Fruit fly (Drosophila melanogaster): ENCODE results near the gene CG15293.

The CG15293 gene

DNA sequence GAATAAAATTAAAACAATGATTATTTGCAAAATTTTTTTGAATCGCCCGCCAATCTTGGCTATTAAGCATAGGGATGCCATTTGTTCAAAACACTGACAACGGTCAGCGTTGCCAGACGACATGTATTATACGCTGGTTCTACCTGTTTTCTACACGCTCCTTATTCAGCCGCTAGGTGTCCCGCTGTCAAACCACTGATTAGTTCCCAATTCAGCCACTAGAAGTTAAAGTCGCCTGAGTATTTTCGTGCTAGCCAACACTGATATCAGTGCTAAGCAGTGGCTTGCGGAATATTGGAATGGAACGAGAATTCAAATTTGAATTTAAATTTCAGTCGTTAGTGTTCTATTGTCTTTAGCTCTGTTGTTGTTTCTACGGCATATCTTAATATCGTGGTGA lies 14.6 kb downstream of the CG15293 start (continued):
- TF ChIP-seq bcd (GFP tag; optimal IDR thresholded peaks at IDR 0.05) = no peak

DNA sequence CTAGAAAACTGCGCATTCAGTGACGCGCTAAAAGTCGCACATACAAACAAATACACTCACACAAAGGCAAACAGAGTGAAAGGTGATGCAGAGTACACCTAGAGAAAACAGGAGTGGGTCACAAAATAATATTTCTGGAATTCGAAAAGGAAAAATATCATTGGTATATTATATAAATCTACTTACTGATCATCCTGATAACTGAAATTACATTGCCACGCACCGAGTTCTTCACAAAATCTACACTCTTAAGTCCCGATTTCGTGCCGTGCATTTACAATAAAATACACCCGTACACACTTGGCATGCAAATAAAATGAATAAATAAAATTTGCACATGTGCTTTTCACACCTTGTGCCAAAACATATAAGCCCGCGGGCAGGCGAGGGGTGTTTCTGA lies 39.1 kb downstream of the CG15293 start:
- no peak for TF ChIP-seq CG4282 (GFP tag; optimal IDR thresholded peaks at IDR 0.05)
- TF ChIP-seq pros (GFP tag; optimal IDR thresholded peaks at IDR 0.05) = no peak
- TF ChIP-seq YL-1 (GFP tag; optimal IDR thresholded peaks at IDR 0.05) = no peak
- TF ChIP-seq tna (GFP tag; IDR thresholded peaks at IDR 0.05; ENCODE audit: partially characterized antibody) = no peak
- no peak for TF ChIP-seq dm (GFP tag; optimal IDR thresholded peaks at IDR 0.05)
- TF ChIP-seq Drgx (GFP tag; IDR thresholded peaks at IDR 0.05) = peak; percentile 52
- no peak for TF ChIP-seq CG1647 (GFP tag; optimal IDR thresholded peaks at IDR 0.05)
- TF ChIP-seq D19A (tag; optimal IDR thresholded peaks at IDR 0.05) = no peak
- no peak for TF ChIP-seq CG2120 (GFP tag; optimal IDR thresholded peaks at IDR 0.05)
- TF ChIP-seq cas (GFP tag; IDR thresholded peaks at IDR 0.05) = no peak
- TF ChIP-seq CG18599 (GFP tag; optimal IDR thresholded peaks at IDR 0.05) = peak; percentile 12
- TF ChIP-seq CG11504 (tag; optimal IDR thresholded peaks at IDR 0.05) = no peak
- TF ChIP-seq dmrt11E (tag; optimal IDR thresholded peaks at IDR 0.05) = no peak
- TF ChIP-seq slbo (GFP tag; IDR thresholded peaks at IDR 0.05) = 0 out of 2 replicates have a peak, but pooled peaks have one; percentile 7
- 0 out of 3 replicates have a peak, but pooled peaks have one; percentile 9 for TF ChIP-seq dysf (GFP tag; IDR thresholded peaks at IDR 0.05)
- TF ChIP-seq CG7372 (GFP tag; IDR thresholded peaks at IDR 0.05) = no peak
- no peak for TF ChIP-seq org-1 (GFP tag; optimal IDR thresholded peaks at IDR 0.05)
- no peak for TF ChIP-seq Hr3 (GFP tag; optimal IDR thresholded peaks at IDR 0.05)
- TF ChIP-seq Hand (GFP tag; optimal IDR thresholded peaks at IDR 0.05) = no peak
- no peak for TF ChIP-seq CG8359 (GFP tag; optimal IDR thresholded peaks at IDR 0.05; ENCODE audit: borderline replicate concordance)
- no peak for TF ChIP-seq Gug (GFP tag; IDR thresholded peaks at IDR 0.05)
- TF ChIP-seq CG32532 (GFP tag; IDR thresholded peaks at IDR 0.05) = peak; percentile 39; the same call in 1 of the 2 replicates
- peak; percentile 10 for TF ChIP-seq lab (GFP tag; optimal IDR thresholded peaks at IDR 0.05)
- TF ChIP-seq HmgD (GFP tag; optimal IDR thresholded peaks at IDR 0.05) = no peak
- no peak for TF ChIP-seq fd64A (GFP tag; optimal IDR thresholded peaks at IDR 0.05)
- TF ChIP-seq Hsf (GFP tag; optimal IDR thresholded peaks at IDR 0.05) = no peak
- TF ChIP-seq row (GFP tag; IDR thresholded peaks at IDR 0.05) = no peak
- no peak for TF ChIP-seq CG17359 (tag; optimal IDR thresholded peaks at IDR 0.05)
- TF ChIP-seq prd (optimal IDR thresholded peaks at IDR 0.05) = no peak
- TF ChIP-seq prd (GFP tag; IDR thresholded peaks at IDR 0.05) = peak; percentile 49; the same call in 1 of the 3 replicates
- TF ChIP-seq rib (GFP tag; IDR thresholded peaks at IDR 0.05) = no peak
- no peak for TF ChIP-seq CG5953 (GFP tag; IDR thresholded peaks at IDR 0.05)
- no peak for TF ChIP-seq chinmo (GFP tag; IDR thresholded peaks at IDR 0.05; ENCODE audit: partially characterized antibody)
- TF ChIP-seq ken (GFP tag; IDR thresholded peaks at IDR 0.05) = no peak
- TF ChIP-seq danr (GFP tag; IDR thresholded peaks at IDR 0.05) = no peak
- no peak for TF ChIP-seq CG17186 (GFP tag; optimal IDR thresholded peaks at IDR 0.05)
